Fruit fly (Drosophila melanogaster) S2 (cell line): ENCODE results near the gene CG9760.

Source experiments
- CG8478 ChIP-seq: fragments of >200 bp; optimal IDR thresholded peaks from 2 replicates; lab custom pipeline; 2018
- CTCF ChIP-seq, 2 experiments: fragments of >200 bp; optimal IDR thresholded peaks; 2 replicates each; lab custom pipeline; 2018

The CG9760 gene

dm6 chr3L:12163693-12164092, at the start of gene CG9760:
TSS of gene CG9760 (minus strand) at chr3L:12163735.
- TF ChIP-seq CTCF (optimal IDR thresholded peaks at IDR 0.05; lab: Kevin White, UChicago) (no peak), CG8478 (lab: Kevin White, UChicago) (no peak)

- TF ChIP-seq CTCF (optimal IDR thresholded peaks at IDR 0.05; lab: Kevin White, UChicago): no peak
- TF ChIP-seq CG8478 (lab: Kevin White, UChicago): no peak
Measured at dm6 chr3L:12205848-12206247, 42.3 kb upstream of the CG9760 start, which contains the start of gene Tsen54. TSS of gene Tsen54 (minus strand) at chr3L:12206022.

dm6 chr3L:12203736-12204135, 40.2 kb upstream of the CG9760 start, which contains the start of gene Ak1:
TSS of gene Ak1 (minus strand) at chr3L:12204082.
- TF ChIP-seq CTCF (optimal IDR thresholded peaks at IDR 0.05; lab: Kevin White, UChicago) (no peak), CG8478 (lab: Kevin White, UChicago) (no peak)

- no peak for TF ChIP-seq CTCF (optimal IDR thresholded peaks at IDR 0.05; lab: Kevin White, UChicago)
Measured at dm6 chr3L:12202980-12203379, 39.4 kb upstream of the CG9760 start.

- TF ChIP-seq CTCF (optimal IDR thresholded peaks at IDR 0.05; lab: Kevin White, UChicago): no peak
- TF ChIP-seq CG8478 (lab: Kevin White, UChicago): no peak
Measured at dm6 chr3L:12197491-12197890, 34.0 kb upstream of the CG9760 start, which contains the start of gene CG11529. TSS of gene CG11529 (plus strand) at chr3L:12197791.

dm6 chr3L:12193485-12193884, 29.9 kb upstream of the CG9760 start, which contains the start of gene thoc6:
TSS of gene thoc6 (minus strand) at chr3L:12193688.
- TF ChIP-seq CTCF (optimal IDR thresholded peaks at IDR 0.05; lab: Kevin White, UChicago) (no peak), CG8478 (lab: Kevin White, UChicago) (no peak)

- TF ChIP-seq CG8478 (lab: Kevin White, UChicago): no peak
- no peak for TF ChIP-seq CTCF (optimal IDR thresholded peaks at IDR 0.05; lab: Kevin White, UChicago)
Measured at dm6 chr3L:12190433-12190832, 26.9 kb upstream of the CG9760 start, which contains the start of gene Est-P. TSS of gene Est-P (plus strand) at chr3L:12190733.

- TF ChIP-seq CG8478 (lab: Kevin White, UChicago): no peak
- TF ChIP-seq CTCF (optimal IDR thresholded peaks at IDR 0.05; lab: Kevin White, UChicago): no peak
Measured at dm6 chr3L:12188518-12188917, 25.0 kb upstream of the CG9760 start, which contains the start of gene Est-6. TSS of gene Est-6 (plus strand) at chr3L:12188818.

- no peak for TF ChIP-seq CTCF (optimal IDR thresholded peaks at IDR 0.05; lab: Kevin White, UChicago)
- no peak for TF ChIP-seq CG8478 (lab: Kevin White, UChicago)
Measured at dm6 chr3L:12185336-12185735, 21.8 kb upstream of the CG9760 start.

- TF ChIP-seq CTCF (optimal IDR thresholded peaks at IDR 0.05; lab: Kevin White, UChicago): no peak
- no peak for TF ChIP-seq CG8478 (lab: Kevin White, UChicago)
Measured at dm6 chr3L:12184564-12185034, 21.1 kb upstream of the CG9760 start, which contains the start of gene Miox. TSS of gene Miox (plus strand) at chr3L:12184984.

- TF ChIP-seq CTCF (optimal IDR thresholded peaks at IDR 0.05; lab: Kevin White, UChicago): no peak
- no peak for TF ChIP-seq CG8478 (lab: Kevin White, UChicago)
Measured at dm6 chr3L:12183967-12184366, 20.4 kb upstream of the CG9760 start.

dm6 chr3L:12178847-12179437, 15.4 kb upstream of the CG9760 start:
- TF ChIP-seq CTCF (optimal IDR thresholded peaks at IDR 0.05; lab: Kevin White, UChicago): no peak
- TF ChIP-seq CG8478 (lab: Kevin White, UChicago): no peak

dm6 chr3L:12177301-12177700, 13.8 kb upstream of the CG9760 start, which contains the start of gene CAH2:
TSS of gene CAH2 (plus strand) at chr3L:12177601.
- no peak for TF ChIP-seq CG8478 (lab: Kevin White, UChicago)
- no peak for TF ChIP-seq CTCF (optimal IDR thresholded peaks at IDR 0.05; lab: Kevin White, UChicago)

- no peak for TF ChIP-seq CG8478 (lab: Kevin White, UChicago)
- no peak for TF ChIP-seq CTCF (optimal IDR thresholded peaks at IDR 0.05; lab: Kevin White, UChicago)
Measured at dm6 chr3L:12175382-12175781, 11.8 kb upstream of the CG9760 start, which contains the start of gene Rh7. TSS of gene Rh7 (minus strand) at chr3L:12175482.

- TF ChIP-seq CG8478 (lab: Kevin White, UChicago) (no peak), CTCF (optimal IDR thresholded peaks at IDR 0.05; lab: Kevin White, UChicago) (no peak)
Measured at dm6 chr3L:12163082-12163481, 453 bp downstream of the CG9760 start.
